Worm (Caenorhabditis elegans) whole organism, L1 larva: Measurements from ENCODE around the gene R03D7.15.

Source experiments
- alr-1 ChIP-seq: fragments of 200-800 bp; sonication (Bioruptor generic); optimal IDR thresholded peaks from 2 replicates; lab custom pipeline; 2018; ENCODE audit warnings: borderline replicate concordance, mild to moderate bottlenecking, missing genetic modification characterization, missing compliant biosample characterization
- aly-2 ChIP-seq: fragments of 150-350 bp; optimal IDR thresholded peaks from 2 replicates; lab custom pipeline; 2014; ENCODE audit warnings: missing biosample characterization, missing genetic modification characterization
- blmp-1 ChIP-seq: fragments of 150-350 bp; optimal IDR thresholded peaks from 2 replicates; lab custom pipeline; 2014; ENCODE audit warnings: missing biosample characterization, missing genetic modification characterization
- ceh-90 ChIP-seq: sonication (generic microtip); optimal IDR thresholded peaks from 2 replicates; lab custom pipeline; 2016; ENCODE audit warnings: missing genetic modification characterization, missing compliant biosample characterization
- elt-2 ChIP-seq: sonication (generic microtip); optimal IDR thresholded peaks from 2 replicates; lab custom pipeline; 2016; ENCODE audit warnings: missing genetic modification characterization, mild to moderate bottlenecking, inconsistent platforms, missing compliant biosample characterization, missing genetic modification reagents
- elt-3 ChIP-seq, 6 experiments: fragments of 150-350 bp in 1 of 6; sonication (generic microtip); optimal IDR thresholded peaks; 2 replicates each; lab custom pipeline; 2017 to 2018; ENCODE audit warnings: missing biosample characterization in 6 of 6, missing genetic modification characterization in 6 of 6, inconsistent platforms in 1 of 6
- fkh-10 ChIP-seq: sonication (generic microtip); optimal IDR thresholded peaks from 2 replicates; lab custom pipeline; 2017; ENCODE audit warnings: missing biosample characterization, missing genetic modification reagents, missing genetic modification characterization
- nhr-11 ChIP-seq: fragments of 150-350 bp; optimal IDR thresholded peaks from 2 replicates; lab custom pipeline; 2014; ENCODE audit warnings: missing biosample characterization, missing genetic modification characterization
- nhr-237 ChIP-seq: fragments of 150-350 bp; optimal IDR thresholded peaks from 2 replicates; lab custom pipeline; 2014; ENCODE audit warnings: missing biosample characterization, missing genetic modification characterization
- unc-62 ChIP-seq: fragments of 150-350 bp; optimal IDR thresholded peaks from 2 replicates; lab custom pipeline; 2014; ENCODE audit warnings: missing biosample characterization, missing genetic modification reagents, missing genetic modification characterization
- unc-86 ChIP-seq: sonication (generic microtip); optimal IDR thresholded peaks from 2 replicates; lab custom pipeline; 2016; ENCODE audit warnings: missing genetic modification characterization, missing compliant biosample characterization

ce11 chrII:10912995-10913394 lies 29.0 kb upstream of the R03D7.15 start:
- TF ChIP-seq nhr-237 (tag; lab: Kevin White, UChicago) (no peak), nhr-11 (tag; lab: Kevin White, UChicago) (no peak), elt-3 (tag; optimal IDR thresholded peaks at IDR 0.05; lab: Kevin White, UChicago) (no peak), unc-86 (tag; lab: Kevin White, UChicago) (no peak), elt-2 (tag; lab: Kevin White, UChicago) (no peak), alr-1 (tag; lab: Kevin White, UChicago) (no peak), ceh-90 (no peak), unc-62 (GFP tag; lab: Kevin White, UChicago) (no peak), fkh-10 (GFP tag; lab: Kevin White, UChicago) (no peak), aly-2 (tag; lab: Kevin White, UChicago) (no peak), blmp-1 (tag; lab: Kevin White, UChicago) (no peak)
